Worm (Caenorhabditis elegans) whole organism, late embryonic: ENCODE results near the gene C17H12.10.

Experiments
- elt-2 ChIP-seq: sonication (generic microtip); optimal IDR thresholded peaks from 2 replicates; lab custom pipeline; 2016; ENCODE audit warnings: missing genetic modification reagents, missing genetic modification characterization, missing compliant biosample characterization
- elt-4 ChIP-seq: sonication (generic microtip); optimal IDR thresholded peaks from 2 replicates; lab custom pipeline; 2016; ENCODE audit warnings: missing genetic modification characterization, missing compliant biosample characterization
- fkh-6 ChIP-seq: sonication (generic microtip); optimal IDR thresholded peaks from 2 replicates; lab custom pipeline; 2016; ENCODE audit warnings: missing genetic modification characterization, missing compliant biosample characterization
- lin-11 ChIP-seq: fragments of 200-800 bp; sonication (Bioruptor generic); optimal IDR thresholded peaks from 2 replicates; lab custom pipeline; 2018; ENCODE audit warnings: mild to moderate bottlenecking, missing genetic modification characterization, missing compliant biosample characterization
- mec-3 ChIP-seq: sonication (generic microtip); optimal IDR thresholded peaks from 2 replicates; lab custom pipeline; 2016; ENCODE audit warnings: borderline replicate concordance, missing genetic modification characterization, missing compliant biosample characterization
- nhr-232 ChIP-seq: sonication (generic microtip); optimal IDR thresholded peaks from 2 replicates; lab custom pipeline; 2016; ENCODE audit warnings: missing genetic modification characterization, missing compliant biosample characterization
- rnt-1 ChIP-seq: sonication (generic microtip); optimal IDR thresholded peaks from 2 replicates; lab custom pipeline; 2016; ENCODE audit warnings: missing genetic modification characterization, missing compliant biosample characterization
- tbx-2 ChIP-seq: sonication (generic microtip); optimal IDR thresholded peaks from 2 replicates; lab custom pipeline; 2016; ENCODE audit warnings: missing genetic modification characterization, missing compliant biosample characterization

- TF ChIP-seq lin-11 = no peak
- TF ChIP-seq elt-4 (tag; lab: Kevin White, UChicago) = no peak
- no peak for TF ChIP-seq nhr-232
- no peak for TF ChIP-seq tbx-2 (tag; lab: Kevin White, UChicago)
- TF ChIP-seq mec-3 (tag; lab: Kevin White, UChicago) = no peak
- TF ChIP-seq fkh-6 = no peak
- TF ChIP-seq rnt-1 (tag; lab: Kevin White, UChicago) = no peak
- TF ChIP-seq elt-2 = no peak
Measured at ce11 chrIV:6802132-6802531, 4.5 kb upstream of the C17H12.10 start, which contains the start of the genes cest-4 and C17H12.11.
